Fruit fly (Drosophila melanogaster) whole organism, embryonic: ENCODE data around the gene CG10031.

ENCODE experiments used
- Adf1 ChIP-seq: fragments of 200-800 bp; sonication (Bioruptor generic); IDR thresholded peaks from 2 replicates; pipeline ENCODE4 v1.3.6; 2022; ENCODE audit warnings: missing biosample characterization, missing genetic modification characterization
- Antp ChIP-seq: fragments of 200-800 bp; sonication (Bioruptor generic); optimal IDR thresholded peaks from 3 replicates; lab custom pipeline; 2016; ENCODE audit warnings: missing biosample characterization, missing genetic modification characterization
- Bgb ChIP-seq: fragments of 200-800 bp; sonication (Bioruptor generic); IDR thresholded peaks from 2 replicates; pipeline ENCODE4 v1.3.6; 2022; ENCODE audit warnings: missing biosample characterization, missing genetic modification characterization; ENCODE audit not compliant: partially characterized antibody
- CG10979 ChIP-seq: fragments of 200-800 bp; sonication (Bioruptor generic); optimal IDR thresholded peaks from 2 replicates; lab custom pipeline; 2018; ENCODE audit warnings: missing biosample characterization, mild to moderate bottlenecking, missing genetic modification characterization, moderate library complexity
- CG11085 ChIP-seq: fragments of 200-800 bp; sonication (Bioruptor generic); IDR thresholded peaks from 2 replicates; pipeline ENCODE4 v1.3.6; 2022; ENCODE audit warnings: missing biosample characterization, missing genetic modification characterization
- CG11456 ChIP-seq: fragments of 200-800 bp; sonication (Bioruptor generic); IDR thresholded peaks from 3 replicates; pipeline ENCODE4 v1.3.6; 2022; ENCODE audit warnings: missing biosample characterization, missing genetic modification characterization
- CG12391 ChIP-seq: fragments of 200-800 bp; sonication (Bioruptor generic); optimal IDR thresholded peaks from 3 replicates; lab custom pipeline; 2018; ENCODE audit warnings: missing biosample characterization, mild to moderate bottlenecking, missing genetic modification characterization, moderate library complexity
- CG13287 ChIP-seq: fragments of 200-800 bp; sonication (Bioruptor generic); IDR thresholded peaks from 2 replicates; pipeline ENCODE4 v1.3.6; 2022; ENCODE audit warnings: missing biosample characterization, missing genetic modification characterization; ENCODE audit not compliant: partially characterized antibody
- CG15011 ChIP-seq: fragments of 200-800 bp; sonication (Bioruptor generic); optimal IDR thresholded peaks from 3 replicates; lab custom pipeline; 2018; ENCODE audit warnings: missing biosample characterization, mild to moderate bottlenecking, missing genetic modification characterization
- CG30403 ChIP-seq: fragments of 200-800 bp; sonication (Bioruptor generic); optimal IDR thresholded peaks from 3 replicates; lab custom pipeline; 2016; ENCODE audit warnings: missing biosample characterization, missing genetic modification characterization
- CG34422 ChIP-seq: fragments of 200-800 bp; sonication (Bioruptor generic); IDR thresholded peaks from 3 replicates; pipeline ENCODE4 v1.3.6; 2022; ENCODE audit warnings: missing biosample characterization, missing genetic modification characterization
- CG4424 ChIP-seq: fragments of 200-800 bp; sonication (Bioruptor generic); optimal IDR thresholded peaks from 3 replicates; lab custom pipeline; 2016; ENCODE audit warnings: missing biosample characterization, missing genetic modification characterization
- CG5953 ChIP-seq: fragments of 200-800 bp; sonication (Bioruptor generic); IDR thresholded peaks from 2 replicates; pipeline ENCODE4 v1.3.6; 2022; ENCODE audit warnings: missing biosample characterization, missing genetic modification characterization
- CG6854 ChIP-seq: fragments of 200-800 bp; sonication (Bioruptor generic); optimal IDR thresholded peaks from 3 replicates; lab custom pipeline; 2017; ENCODE audit warnings: missing biosample characterization, mild to moderate bottlenecking, missing genetic modification characterization
- CG7556 ChIP-seq: fragments of 200-800 bp; sonication (Bioruptor generic); optimal IDR thresholded peaks from 2 replicates; lab custom pipeline; 2017; ENCODE audit warnings: missing biosample characterization, mild to moderate bottlenecking, missing genetic modification characterization
- CrebB ChIP-seq: fragments of 200-800 bp; sonication (Bioruptor generic); optimal IDR thresholded peaks from 3 replicates; lab custom pipeline; 2018; ENCODE audit warnings: missing biosample characterization, mild to moderate bottlenecking, missing genetic modification characterization
- Dfd ChIP-seq, 2 experiments: fragments of >200 bp; optimal IDR thresholded peaks; 2 replicates each; lab custom pipeline; 2017; ENCODE audit warnings: missing biosample characterization in 2 of 2, missing genetic modification characterization in 2 of 2
- Dll ChIP-seq: fragments of 200-800 bp; sonication (Bioruptor generic); IDR thresholded peaks from 4 replicates; pipeline ENCODE4 v1.3.6; 2022; ENCODE audit warnings: missing biosample characterization, missing genetic modification characterization; ENCODE audit not compliant: partially characterized antibody
- Doc3 ChIP-seq: fragments of 200-800 bp; sonication (Bioruptor generic); IDR thresholded peaks from 3 replicates; pipeline ENCODE4 v1.3.6; 2022; ENCODE audit warnings: missing biosample characterization, missing genetic modification characterization; ENCODE audit not compliant: partially characterized antibody
- Eip74EF ChIP-seq, 2 experiments: fragments of 200-800 bp in 1 of 2; fragments of >200 bp in 1 of 2; sonication (Bioruptor generic) in 1 of 2; optimal IDR thresholded peaks; 2 replicates each; lab custom pipeline; 2017 to 2019; ENCODE audit warnings: missing biosample characterization in 2 of 2, missing genetic modification characterization in 2 of 2, mild to moderate bottlenecking in 1 of 2, moderate library complexity in 1 of 2
- Fer1 ChIP-seq: fragments of 200-800 bp; sonication (Bioruptor generic); optimal IDR thresholded peaks from 2 replicates; lab custom pipeline; 2017; ENCODE audit warnings: missing biosample characterization, mild to moderate bottlenecking, missing genetic modification characterization
- HLH3B ChIP-seq: fragments of 200-800 bp; sonication (Bioruptor generic); IDR thresholded peaks from 2 replicates; pipeline ENCODE4 v1.3.6; 2022; ENCODE audit warnings: missing biosample characterization, missing genetic modification characterization
- MBD-R2 ChIP-seq: fragments of 200-800 bp; sonication (Bioruptor generic); IDR thresholded peaks from 2 replicates; pipeline ENCODE4 v1.3.6; 2022; ENCODE audit warnings: missing biosample characterization, missing genetic modification characterization
- MTF-1 ChIP-seq: fragments of 200-800 bp; sonication (Bioruptor generic); optimal IDR thresholded peaks from 2 replicates; lab custom pipeline; 2018; ENCODE audit warnings: missing biosample characterization, mild to moderate bottlenecking, missing genetic modification characterization, borderline replicate concordance
- Max ChIP-seq: fragments of 200-800 bp; sonication (Bioruptor generic); optimal IDR thresholded peaks from 2 replicates; lab custom pipeline; 2016; ENCODE audit warnings: missing biosample characterization, mild to moderate bottlenecking, missing genetic modification characterization
- Meics ChIP-seq: fragments of 200-800 bp; sonication (Bioruptor generic); optimal IDR thresholded peaks from 2 replicates; lab custom pipeline; 2017; ENCODE audit warnings: missing biosample characterization, mild to moderate bottlenecking, missing genetic modification characterization
- Myb ChIP-seq: fragments of 200-800 bp; sonication (Bioruptor generic); optimal IDR thresholded peaks from 2 replicates; lab custom pipeline; 2016; ENCODE audit warnings: missing biosample characterization, missing genetic modification characterization
- Sox100B ChIP-seq: fragments of 200-800 bp; sonication (Bioruptor generic); optimal IDR thresholded peaks from 3 replicates; lab custom pipeline; 2018; ENCODE audit warnings: missing biosample characterization, mild to moderate bottlenecking, missing genetic modification characterization
- Sry-δ ChIP-seq: fragments of 200-800 bp; sonication (Bioruptor generic); optimal IDR thresholded peaks from 2 replicates; lab custom pipeline; 2016; ENCODE audit warnings: missing biosample characterization, missing genetic modification characterization
- bcd ChIP-seq: fragments of 200-800 bp; sonication (Bioruptor generic); optimal IDR thresholded peaks from 2 replicates; lab custom pipeline; 2017; ENCODE audit warnings: missing biosample characterization, mild to moderate bottlenecking, missing genetic modification characterization
- dati ChIP-seq: fragments of 200-800 bp; sonication (Bioruptor generic); IDR thresholded peaks from 2 replicates; pipeline ENCODE4 v1.3.6; 2022; ENCODE audit warnings: missing biosample characterization, missing genetic modification characterization
- fd96Cb ChIP-seq: fragments of 200-800 bp; sonication (Bioruptor generic); optimal IDR thresholded peaks from 2 replicates; lab custom pipeline; 2018; ENCODE audit warnings: missing biosample characterization, mild to moderate bottlenecking, missing genetic modification characterization, moderate library complexity
- gem ChIP-seq: fragments of 200-800 bp; sonication (Bioruptor generic); optimal IDR thresholded peaks from 2 replicates; lab custom pipeline; 2019; ENCODE audit warnings: missing biosample characterization, mild to moderate bottlenecking, missing genetic modification characterization, moderate library complexity
- gfzf ChIP-seq: fragments of 200-800 bp; sonication (Bioruptor generic); optimal IDR thresholded peaks from 2 replicates; lab custom pipeline; 2016; ENCODE audit warnings: missing biosample characterization, mild to moderate bottlenecking, missing genetic modification characterization, moderate library complexity
- grau ChIP-seq: fragments of 200-800 bp; optimal IDR thresholded peaks from 3 replicates; lab custom pipeline; 2019; ENCODE audit warnings: missing biosample characterization, mild to moderate bottlenecking, missing genetic modification characterization, moderate library complexity
- gsb ChIP-seq: fragments of 200-800 bp; sonication (Bioruptor generic); IDR thresholded peaks from 2 replicates; pipeline ENCODE4 v1.3.6; 2022; ENCODE audit warnings: missing biosample characterization, missing genetic modification characterization
- ind ChIP-seq: fragments of 200-800 bp; sonication (Bioruptor generic); optimal IDR thresholded peaks from 3 replicates; lab custom pipeline; 2016; ENCODE audit warnings: missing biosample characterization, missing genetic modification characterization
- kah ChIP-seq: fragments of 200-800 bp; sonication (Bioruptor generic); optimal IDR thresholded peaks from 2 replicates; lab custom pipeline; 2018; ENCODE audit warnings: missing biosample characterization, mild to moderate bottlenecking, missing genetic modification characterization
- lab ChIP-seq: fragments of 200-800 bp; sonication (Bioruptor generic); optimal IDR thresholded peaks from 3 replicates; lab custom pipeline; 2017; ENCODE audit warnings: missing biosample characterization, missing genetic modification characterization, mild to moderate bottlenecking, moderate library complexity, missing genetic modification reagents
- peb ChIP-seq: fragments of 200-800 bp; sonication (Bioruptor generic); IDR thresholded peaks from 2 replicates; pipeline ENCODE4 v1.3.6; 2022; ENCODE audit warnings: missing biosample characterization, missing genetic modification characterization
- pros ChIP-seq: fragments of 200-800 bp; sonication (Bioruptor generic); optimal IDR thresholded peaks from 3 replicates; lab custom pipeline; 2019; ENCODE audit warnings: missing biosample characterization, mild to moderate bottlenecking, missing genetic modification characterization, moderate library complexity
- rib ChIP-seq: fragments of 200-800 bp; sonication (Bioruptor generic); IDR thresholded peaks from 2 replicates; pipeline ENCODE4 v1.3.6; 2022; ENCODE audit warnings: missing biosample characterization, missing genetic modification characterization
- salm ChIP-seq: fragments of 200-800 bp; sonication (Bioruptor generic); optimal IDR thresholded peaks from 2 replicates; lab custom pipeline; 2018; ENCODE audit warnings: missing biosample characterization, mild to moderate bottlenecking, missing genetic modification characterization
- slp2 ChIP-seq: fragments of 200-800 bp; sonication (Bioruptor generic); optimal IDR thresholded peaks from 2 replicates; lab custom pipeline; 2016; ENCODE audit warnings: missing biosample characterization, missing genetic modification characterization
- tio ChIP-seq: fragments of 200-800 bp; sonication (Bioruptor generic); optimal IDR thresholded peaks from 2 replicates; lab custom pipeline; 2017; ENCODE audit warnings: missing biosample characterization, missing genetic modification characterization, inconsistent platforms
- toy ChIP-seq: fragments of 200-800 bp; sonication (Bioruptor generic); IDR thresholded peaks from 2 replicates; pipeline ENCODE4 v1.3.6; 2022; ENCODE audit warnings: missing biosample characterization, missing genetic modification characterization
- ttk ChIP-seq: fragments of 200-800 bp; sonication (Bioruptor generic); IDR thresholded peaks from 2 replicates; pipeline ENCODE4 v2.1.2; 2022; ENCODE audit warnings: missing biosample characterization, missing genetic modification characterization
- zen ChIP-seq: fragments of 200-800 bp; sonication (Bioruptor generic); optimal IDR thresholded peaks from 3 replicates; lab custom pipeline; 2018; ENCODE audit warnings: missing biosample characterization, mild to moderate bottlenecking, missing genetic modification characterization, moderate library complexity
- zfh1 ChIP-seq: fragments of 200-800 bp; sonication (Bioruptor generic); IDR thresholded peaks from 3 replicates; pipeline ENCODE4 v1.3.6; 2022; ENCODE audit warnings: missing biosample characterization, missing genetic modification characterization

The CG10031 gene

dm6 chr2L:3657349-3658142 is 41.3 kb downstream of the CG10031 start (continued):
- TF ChIP-seq CG11085 (GFP tag; lab: Robert Waterston, UW) (no peak), CG6854 (no peak), MTF-1 (peak; percentile 26), Adf1 (peak; percentile 90), CG10979 (tag; lab: Kevin White, UChicago) (peak; percentile 33), Bgb (GFP tag; lab: Robert Waterston, UW) (peak; percentile 89), Myb (GFP tag; lab: Kevin White, UChicago) (peak; percentile 55), CG4424 (GFP tag; lab: Kevin White, UChicago) (peak; percentile 66), ind (GFP tag; lab: Kevin White, UChicago) (peak; percentile 61), Doc3 (no peak), MBD-R2 (GFP tag; lab: Robert Waterston, UW) (no peak), gfzf (peak; percentile 30), gem (tag; lab: Kevin White, UChicago) (peak; percentile 39), Sry-δ (peak; percentile 50), CG7556 (GFP tag; lab: Kevin White, UChicago) (peak; percentile 34), rib (GFP tag; lab: Robert Waterston, UW) (no peak), HLH3B (peak; percentile 15; the same call in 1 of the 2 replicates), gsb (no peak), Eip74EF (GFP tag; optimal IDR thresholded peaks at IDR 0.05; lab: Kevin White, UChicago) (no peak), CG15011 (GFP tag; lab: Kevin White, UChicago) (no peak), CG5953 (no peak), dati (no peak), tio (no peak), salm (tag; lab: Kevin White, UChicago) (no peak), CrebB (no peak), Meics (peak; percentile 41), peb (GFP tag; lab: Robert Waterston, UW) (no peak), CG30403 (GFP tag; lab: Kevin White, UChicago) (peak; percentile 49), toy (GFP tag; lab: Robert Waterston, UW) (no peak), slp2 (no peak), fd96Cb (no peak), zfh1 (GFP tag; lab: Robert Waterston, UW) (peak; percentile 46; the same call in 2 of the 3 replicates), lab (GFP tag; lab: Kevin White, UChicago) (peak; percentile 65), CG11456 (GFP tag; lab: Robert Waterston, UW) (peak; percentile 89), Dfd (GFP tag; optimal IDR thresholded peaks at IDR 0.05; lab: Kevin White, UChicago) (no peak), bcd (GFP tag; lab: Kevin White, UChicago) (peak; percentile 50), zen (tag; lab: Kevin White, UChicago) (peak; percentile 81), Sox100B (GFP tag; lab: Kevin White, UChicago) (no peak), CG12391 (tag; lab: Kevin White, UChicago) (peak; percentile 40), CG34422 (GFP tag; lab: Robert Waterston, UW) (peak; percentile 73), Max (GFP tag; lab: Kevin White, UChicago) (peak; percentile 37), CG13287 (GFP tag; lab: Robert Waterston, UW) (peak; percentile 51), kah (GFP tag; lab: Kevin White, UChicago) (no peak), Fer1 (GFP tag; lab: Kevin White, UChicago) (peak; percentile 71), grau (tag; lab: Kevin White, UChicago) (peak; percentile 49), Dll (GFP tag; lab: Robert Waterston, UW) (no peak), Antp (GFP tag; lab: Kevin White, UChicago) (peak; percentile 58), pros (peak; percentile 94), ttk (GFP tag; lab: Robert Waterston, UW) (no peak)
